Worm (Caenorhabditis elegans) whole organism, L4 larva: ENCODE measurements around the gene C49C3.10.
A peak's percentile ranks its signal among the peaks of the same experiment; 100 is the strongest.

Experiments
- F44E2.7 ChIP-seq: fragments of 200-800 bp; sonication (Bioruptor generic); IDR thresholded peaks from 2 replicates; pipeline ENCODE4 v2.1.2; 2022; ENCODE audit warnings: missing genetic modification characterization, missing compliant biosample characterization
- F49E8.2 ChIP-seq: sonication (generic microtip); optimal IDR thresholded peaks from 2 replicates; lab custom pipeline; 2016; ENCODE audit warnings: missing compliant biosample characterization, mild to moderate bottlenecking, missing genetic modification characterization, borderline replicate concordance
- T20F7.1 ChIP-seq: fragments of 200-800 bp; sonication (Bioruptor generic); optimal IDR thresholded peaks from 2 replicates; lab custom pipeline; 2018; ENCODE audit warnings: mild to moderate bottlenecking, missing genetic modification characterization, missing compliant biosample characterization
- T26A8.4 ChIP-seq: fragments of 200-800 bp; sonication (Bioruptor generic); IDR thresholded peaks from 2 replicates; pipeline ENCODE4 v1.3.6; 2022; ENCODE audit warnings: missing genetic modification characterization, missing compliant biosample characterization
- ZK546.5 ChIP-seq, 2 experiments: sonication (generic microtip); optimal IDR thresholded peaks; 2 replicates each; lab custom pipeline; 2017; ENCODE audit warnings: missing biosample characterization in 2 of 2, missing genetic modification characterization in 2 of 2
- aly-2 ChIP-seq: sonication (generic microtip); optimal IDR thresholded peaks from 2 replicates; lab custom pipeline; 2018; ENCODE audit warnings: missing biosample characterization, missing genetic modification characterization
- ama-1 ChIP-seq: fragments of 150-350 bp; optimal IDR thresholded peaks from 2 replicates; lab custom pipeline; 2014; ENCODE audit warnings: inconsistent platforms, mixed read lengths
- ceh-32 ChIP-seq: sonication (generic microtip); optimal IDR thresholded peaks from 2 replicates; lab custom pipeline; 2016; ENCODE audit warnings: mild to moderate bottlenecking, missing genetic modification characterization, missing compliant biosample characterization; ENCODE audit not compliant: poor library complexity
- cey-2 ChIP-seq: sonication (generic microtip); optimal IDR thresholded peaks from 3 replicates; lab custom pipeline; 2017; ENCODE audit warnings: missing genetic modification characterization, mild to moderate bottlenecking, missing compliant biosample characterization, antibody characterized with exemption, borderline replicate concordance; ENCODE audit not compliant: insufficient read depth
- daf-12 ChIP-seq: fragments of 150-350 bp; optimal IDR thresholded peaks from 2 replicates; lab custom pipeline; 2014; ENCODE audit warnings: missing biosample characterization, missing genetic modification reagents, missing genetic modification characterization
- daf-16 ChIP-seq, 3 experiments: sonication (generic microtip); optimal IDR thresholded peaks; 2 replicates each; lab custom pipeline; 2016 to 2017; ENCODE audit warnings: missing genetic modification characterization in 3 of 3, missing genetic modification reagents in 3 of 3, mild to moderate bottlenecking in 2 of 3, missing compliant biosample characterization in 2 of 3, missing biosample characterization in 1 of 3, moderate library complexity in 1 of 3
- daf-8 ChIP-seq: fragments of 200-800 bp; sonication (Bioruptor generic); IDR thresholded peaks from 2 replicates; pipeline ENCODE4 v1.3.6; 2022; ENCODE audit warnings: missing genetic modification characterization, missing compliant biosample characterization
- dmd-6 ChIP-seq: fragments of 200-800 bp; sonication (Bioruptor generic); IDR thresholded peaks from 2 replicates; pipeline ENCODE4 v1.3.6; 2022; ENCODE audit warnings: missing genetic modification reagents, missing genetic modification characterization, missing compliant biosample characterization
- dpl-1 ChIP-seq: fragments of 150-350 bp; optimal IDR thresholded peaks from 2 replicates; lab custom pipeline; 2014; ENCODE audit warnings: missing biosample characterization, missing genetic modification reagents, missing genetic modification characterization
- dve-1 ChIP-seq: sonication (generic microtip); optimal IDR thresholded peaks from 2 replicates; lab custom pipeline; 2017; ENCODE audit warnings: antibody characterized with exemption, mild to moderate bottlenecking, missing genetic modification characterization, missing compliant biosample characterization; ENCODE audit not compliant: insufficient read depth
- fos-1 ChIP-seq: fragments of 150-350 bp; optimal IDR thresholded peaks from 2 replicates; lab custom pipeline; 2014; ENCODE audit warnings: missing biosample characterization, missing genetic modification characterization
- hif-1 ChIP-seq, 2 experiments: sonication (generic microtip); optimal IDR thresholded peaks; 2 replicates each; lab custom pipeline; 2016 to 2017; ENCODE audit warnings: missing compliant biosample characterization in 2 of 2, missing genetic modification characterization in 2 of 2, missing genetic modification reagents in 2 of 2, missing genotype in 2 of 2, mild to moderate bottlenecking in 1 of 2
- hlh-11 ChIP-seq: fragments of 200-800 bp; sonication (Bioruptor generic); optimal IDR thresholded peaks from 2 replicates; lab custom pipeline; 2018; ENCODE audit warnings: mild to moderate bottlenecking, missing genetic modification characterization, missing compliant biosample characterization
- lin-1 ChIP-seq: fragments of 200-800 bp; sonication (Bioruptor generic); IDR thresholded peaks from 2 replicates; pipeline ENCODE4 v1.3.6; 2022; ENCODE audit warnings: missing genetic modification reagents, missing genetic modification characterization, missing compliant biosample characterization
- lin-38 ChIP-seq: fragments of 200-800 bp; sonication (Bioruptor generic); IDR thresholded peaks from 2 replicates; pipeline ENCODE4 v1.3.6; 2022; ENCODE audit warnings: missing genetic modification reagents, missing genetic modification characterization, missing compliant biosample characterization
- madf-9 ChIP-seq: fragments of 200-800 bp; sonication (Bioruptor generic); conservative IDR thresholded peaks from 2 replicates; pipeline ENCODE4 v1.3.6; 2022; ENCODE audit warnings: missing genetic modification reagents, missing genetic modification characterization, missing compliant biosample characterization
- mdt-29 ChIP-seq: fragments of 200-800 bp; sonication (Bioruptor generic); IDR thresholded peaks from 2 replicates; pipeline ENCODE4 v1.3.6; 2022; ENCODE audit warnings: missing genetic modification reagents, missing genetic modification characterization, missing compliant biosample characterization
- mxl-2 ChIP-seq: fragments of 200-800 bp; sonication (Bioruptor generic); conservative IDR thresholded peaks from 2 replicates; pipeline ENCODE4 v1.3.6; 2022; ENCODE audit warnings: missing genetic modification reagents, missing genetic modification characterization, missing compliant biosample characterization
- mxl-3 ChIP-seq: fragments of 200-800 bp; sonication (Bioruptor generic); optimal IDR thresholded peaks from 2 replicates; lab custom pipeline; 2018; ENCODE audit warnings: mild to moderate bottlenecking, missing genetic modification characterization, missing compliant biosample characterization
- nhr-102 ChIP-seq: sonication (generic microtip); optimal IDR thresholded peaks from 2 replicates; lab custom pipeline; 2016; ENCODE audit warnings: mild to moderate bottlenecking, missing genetic modification characterization, moderate library complexity, missing compliant biosample characterization
- nhr-111 ChIP-seq: fragments of 200-800 bp; sonication (Bioruptor generic); optimal IDR thresholded peaks from 2 replicates; lab custom pipeline; 2018; ENCODE audit warnings: mild to moderate bottlenecking, missing genetic modification characterization, missing compliant biosample characterization
- nhr-237 ChIP-seq: sonication (generic microtip); optimal IDR thresholded peaks from 2 replicates; lab custom pipeline; 2017; ENCODE audit warnings: missing biosample characterization, missing genetic modification characterization
- nhr-28 ChIP-seq: fragments of 150-350 bp; optimal IDR thresholded peaks from 2 replicates; lab custom pipeline; 2014; ENCODE audit warnings: missing biosample characterization, missing genetic modification characterization
- nhr-41 ChIP-seq: fragments of 200-800 bp; sonication (Bioruptor generic); IDR thresholded peaks from 2 replicates; pipeline ENCODE4 v1.3.6; 2022; ENCODE audit warnings: missing genetic modification reagents, missing genetic modification characterization, missing compliant biosample characterization
- nhr-42 ChIP-seq: fragments of 200-800 bp; sonication (Bioruptor generic); IDR thresholded peaks from 2 replicates; pipeline ENCODE4 v1.3.6; 2022; ENCODE audit warnings: missing genetic modification characterization, missing compliant biosample characterization
- nhr-6 ChIP-seq: fragments of 150-350 bp; optimal IDR thresholded peaks from 2 replicates; lab custom pipeline; 2014; ENCODE audit warnings: missing biosample characterization, missing genetic modification characterization
- nhr-77 ChIP-seq: fragments of 150-350 bp; optimal IDR thresholded peaks from 2 replicates; lab custom pipeline; 2014; ENCODE audit warnings: missing biosample characterization, missing genetic modification characterization
- pqm-1 ChIP-seq: sonication (generic microtip); optimal IDR thresholded peaks from 2 replicates; lab custom pipeline; 2017; ENCODE audit warnings: missing biosample characterization, missing genetic modification characterization
- tag-97 ChIP-seq: fragments of 200-800 bp; sonication (Bioruptor generic); IDR thresholded peaks from 2 replicates; pipeline ENCODE4 v1.3.6; 2022; ENCODE audit warnings: missing genetic modification characterization, missing compliant biosample characterization
- unc-130 ChIP-seq: sonication (generic microtip); optimal IDR thresholded peaks from 2 replicates; lab custom pipeline; 2016; ENCODE audit warnings: missing genetic modification reagents, missing genetic modification characterization, missing compliant biosample characterization
- unc-62 ChIP-seq, 3 experiments: fragments of 150-350 bp in 1 of 3; sonication (generic microtip); optimal IDR thresholded peaks in 2 of 3; peaks in 1 of 3; 1 replicate in 1 of 3; 2 replicates in 2 of 3; lab custom pipeline; 2014 to 2017; ENCODE audit warnings: missing biosample characterization in 3 of 3, missing genetic modification characterization in 3 of 3, missing genetic modification reagents in 3 of 3, missing genotype in 1 of 3
- ztf-11 ChIP-seq: fragments of 150-350 bp; optimal IDR thresholded peaks from 2 replicates; lab custom pipeline; 2014; ENCODE audit warnings: missing biosample characterization, missing genetic modification characterization
- ztf-7 ChIP-seq: fragments of 150-350 bp; optimal IDR thresholded peaks from 2 replicates; lab custom pipeline; 2014; ENCODE audit warnings: missing biosample characterization, missing genetic modification characterization

Gene C49C3.10

ce11 chrIV:17338920-17339510, at the start of gene C49C3.10:
TSS of gene C49C3.10 (minus strand) at chrIV:17338970.
- TF ChIP-seq nhr-42 (GFP tag; lab: Robert Waterston, UW) = no peak
- peak; percentile 66 for TF ChIP-seq dve-1 (tag; lab: Kevin White, UChicago)
- no peak for TF ChIP-seq mdt-29 (GFP tag; lab: Robert Waterston, UW)
- TF ChIP-seq aly-2 (tag; lab: Kevin White, UChicago) = no peak
- no peak for TF ChIP-seq cey-2
- no peak for TF ChIP-seq tag-97 (GFP tag; lab: Robert Waterston, UW)
- no peak for TF ChIP-seq T26A8.4 (GFP tag; lab: Robert Waterston, UW)
- no peak for TF ChIP-seq nhr-41
- TF ChIP-seq nhr-237 (tag; lab: Kevin White, UChicago) = no peak
- no peak for TF ChIP-seq nhr-6
- TF ChIP-seq nhr-28 = peak; percentile 73
- TF ChIP-seq mxl-2 (GFP tag; lab: Robert Waterston, UW) = no peak
- no peak for TF ChIP-seq T20F7.1
- TF ChIP-seq F44E2.7 (GFP tag; lab: Robert Waterston, UW) = no peak
- no peak for TF ChIP-seq hif-1 (tag; optimal IDR thresholded peaks at IDR 0.05; lab: Kevin White, UChicago)
- TF ChIP-seq unc-130 (GFP tag; lab: Kevin White, UChicago) = no peak
- TF ChIP-seq ceh-32 (tag; lab: Kevin White, UChicago) = no peak
- TF ChIP-seq daf-16 (GFP tag; optimal IDR thresholded peaks at IDR 0.05; lab: Kevin White, UChicago) = no peak
- peak; percentile 94 for TF ChIP-seq daf-16 (tag; optimal IDR thresholded peaks at IDR 0.05; lab: Kevin White, UChicago)
- peak; percentile 72 for TF ChIP-seq pqm-1 (tag; lab: Kevin White, UChicago)
- TF ChIP-seq unc-62 (GFP tag; optimal IDR thresholded peaks at IDR 0.05 in 1 of 2; lab: Kevin White, UChicago) = peak in 1 of 2 experiments; percentile 20
- no peak for TF ChIP-seq unc-62 (tag; optimal IDR thresholded peaks at IDR 0.05; lab: Kevin White, UChicago)
- TF ChIP-seq fos-1 = no peak
- TF ChIP-seq lin-38 (GFP tag; lab: Robert Waterston, UW) = no peak
- no peak for TF ChIP-seq madf-9 (GFP tag; lab: Robert Waterston, UW)
- no peak for TF ChIP-seq ztf-7
- TF ChIP-seq daf-8 = no peak
- peak; percentile 54 for TF ChIP-seq hlh-11 (tag; lab: Kevin White, UChicago)
- peak; percentile 46 for TF ChIP-seq dmd-6 (GFP tag; lab: Robert Waterston, UW)
- peak; percentile 79 for TF ChIP-seq nhr-77 (tag; lab: Kevin White, UChicago)
- no peak for TF ChIP-seq ZK546.5 (tag; optimal IDR thresholded peaks at IDR 0.05; lab: Kevin White, UChicago)

- no peak for TF ChIP-seq ama-1 (lab: Kevin White, UChicago)
- peak; percentile 75 for TF ChIP-seq dmd-6 (GFP tag; lab: Robert Waterston, UW)
- no peak for TF ChIP-seq F49E8.2 (tag; lab: Kevin White, UChicago)
- peak; percentile 78 for TF ChIP-seq pqm-1 (tag; lab: Kevin White, UChicago)
- TF ChIP-seq nhr-102 = no peak
- peak; percentile 74 for TF ChIP-seq mxl-3 (GFP tag; lab: Kevin White, UChicago)
- TF ChIP-seq daf-16 (GFP tag; optimal IDR thresholded peaks at IDR 0.05; lab: Kevin White, UChicago) = no peak
- TF ChIP-seq daf-16 (tag; optimal IDR thresholded peaks at IDR 0.05; lab: Kevin White, UChicago) = peak; percentile 60
- TF ChIP-seq lin-1 (GFP tag; lab: Robert Waterston, UW) = no peak
- peak; percentile 64 for TF ChIP-seq nhr-28
- no peak for TF ChIP-seq unc-62 (GFP tag; optimal IDR thresholded peaks at IDR 0.05 in 1 of 2; lab: Kevin White, UChicago)
- TF ChIP-seq unc-62 (tag; optimal IDR thresholded peaks at IDR 0.05; lab: Kevin White, UChicago) = no peak
Measured at ce11 chrIV:17387442-17387967, 48.7 kb upstream of the C49C3.10 start, which contains the start of gene T02D1.8. TSS of gene T02D1.8 (minus strand) at chrIV:17387492.

ce11 chrIV:17383046-17383445, 44.3 kb upstream of the C49C3.10 start, which contains the start of gene C30H6.12:
TSS of gene C30H6.12 (plus strand) at chrIV:17383346.
- TF ChIP-seq daf-12 (tag; lab: Kevin White, UChicago) (no peak), dpl-1 (GFP tag; lab: Kevin White, UChicago) (no peak), nhr-111 (GFP tag; lab: Kevin White, UChicago) (no peak), unc-62 (GFP tag; optimal IDR thresholded peaks at IDR 0.05 in 1 of 2; lab: Kevin White, UChicago) (peak in 1 of 2 experiments; percentile 40), unc-62 (tag; optimal IDR thresholded peaks at IDR 0.05; lab: Kevin White, UChicago) (no peak), ztf-11 (tag; lab: Kevin White, UChicago) (no peak), tag-97 (GFP tag; lab: Robert Waterston, UW) (no peak)
